Fruit fly (Drosophila melanogaster) S2 (cell line): ENCODE results near the gene Grl62b.

Experiments used
- CG8478 ChIP-seq: fragments of >200 bp; optimal IDR thresholded peaks from 2 replicates; lab custom pipeline; 2018
- CTCF ChIP-seq, 2 experiments: fragments of >200 bp; optimal IDR thresholded peaks; 2 replicates each; lab custom pipeline; 2018

- no peak for TF ChIP-seq CG8478
- no peak for TF ChIP-seq CTCF (optimal IDR thresholded peaks at IDR 0.05; lab: Kevin White, UChicago)
These were observed 17.6 kb downstream of the Grl62b start, which contains the start of gene CG42841 for dm6 chr3L:2005551-2005950.
